Worm (Caenorhabditis elegans) whole organism, mixed stage, embryonic: Measurements from ENCODE around the gene hpo-8.

ENCODE experiments used
- nhr-237 ChIP-seq: fragments of 150-350 bp; optimal IDR thresholded peaks from 2 replicates; lab custom pipeline; 2014; ENCODE audit warnings: missing biosample characterization, missing genetic modification characterization
- nhr-28 ChIP-seq: fragments of 150-350 bp; optimal IDR thresholded peaks from 2 replicates; lab custom pipeline; 2014; ENCODE audit warnings: missing biosample characterization, missing genetic modification characterization

DNA sequence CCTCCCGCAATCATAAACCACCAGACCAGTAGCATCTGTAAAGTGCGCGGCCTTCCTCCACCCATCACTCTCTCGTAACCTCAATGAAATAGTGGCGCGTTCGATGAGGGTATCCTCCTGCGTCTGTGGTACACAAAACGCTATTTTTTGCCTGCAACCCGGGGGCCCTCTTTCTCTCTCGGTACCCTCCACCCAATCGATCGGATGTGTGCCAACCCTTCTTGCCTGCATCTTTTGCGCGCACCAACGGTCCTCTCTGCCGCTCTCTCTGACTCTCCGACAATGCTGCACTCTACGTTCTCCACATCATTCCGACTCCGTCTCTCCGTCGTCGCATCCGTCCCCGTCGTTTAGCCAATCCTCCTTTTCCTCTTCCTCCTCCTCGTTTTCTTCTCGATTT is 40.4 kb downstream of the hpo-8 start:
- TF ChIP-seq nhr-237 (peak; percentile 43), nhr-28 (tag; lab: Kevin White, UChicago) (no peak)
